Worm (Caenorhabditis elegans) whole organism, L4/young adult: ENCODE results near the gene W05B10.3.

Source experiments
- W03F9.2 ChIP-seq: fragments of 150-350 bp; optimal IDR thresholded peaks from 2 replicates; lab custom pipeline; 2014; ENCODE audit warnings: missing biosample characterization, missing genetic modification characterization
- dao-5 ChIP-seq: sonication (generic microtip); optimal IDR thresholded peaks from 2 replicates; lab custom pipeline; 2016; ENCODE audit warnings: missing genotype, missing genetic modification characterization, moderate library complexity, missing compliant biosample characterization
- him-1 ChIP-seq: sonication (generic microtip); optimal IDR thresholded peaks from 2 replicates; lab custom pipeline; 2016; ENCODE audit warnings: missing genotype, missing genetic modification reagents, missing genetic modification characterization, missing compliant biosample characterization

The W05B10.3 gene

DNA sequence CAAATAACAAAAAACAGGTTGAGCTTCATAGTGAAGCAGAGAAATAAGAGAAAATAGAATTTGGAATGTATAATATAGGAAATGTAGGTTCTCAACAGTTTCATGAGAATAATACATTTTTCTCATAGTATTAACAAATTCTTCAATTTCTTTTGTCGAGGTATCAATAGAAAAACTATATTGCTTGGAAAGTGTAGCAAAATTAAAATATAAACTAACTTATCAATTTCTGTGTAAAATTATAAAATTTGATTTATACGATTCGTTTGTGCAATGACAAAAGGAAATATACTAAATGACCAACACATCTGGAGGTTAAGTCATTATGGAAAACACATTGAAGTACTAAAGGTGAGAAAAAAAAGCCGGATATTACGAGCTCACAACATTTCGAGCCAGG lies at the start of gene W05B10.3:
TSS of gene W05B10.3 (minus strand) at position 101 of the 400 bp plus-strand sequence.
- TF ChIP-seq dao-5 (tag; lab: Kevin White, UChicago) (no peak), him-1 (tag; lab: Kevin White, UChicago) (no peak), W03F9.2 (tag; lab: Kevin White, UChicago) (no peak)

DNA sequence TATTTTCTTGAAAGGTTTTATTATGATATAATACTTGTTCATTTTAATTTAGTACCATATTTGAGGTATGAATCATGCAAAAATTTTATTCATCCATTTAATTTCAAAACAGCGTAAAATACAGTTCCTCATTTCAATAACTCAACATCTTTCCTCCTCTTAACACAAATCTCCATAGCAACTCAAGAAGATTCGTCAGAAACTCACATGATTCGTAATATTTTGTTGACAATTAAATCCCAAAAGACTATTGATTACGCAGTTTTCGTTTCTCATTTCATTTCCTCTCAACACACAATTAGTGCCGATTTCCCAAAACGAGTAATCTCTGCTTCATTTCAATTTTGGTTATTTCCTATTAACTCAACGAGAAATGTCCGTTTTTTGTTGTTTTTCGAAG lies 46.8 kb upstream of the W05B10.3 start, which contains the start of gene R11D1.2:
TSS of gene R11D1.2 (plus strand) at position 301 of the 400 bp plus-strand sequence.
- TF ChIP-seq W03F9.2 (tag; lab: Kevin White, UChicago) (no peak), dao-5 (tag; lab: Kevin White, UChicago) (no peak), him-1 (tag; lab: Kevin White, UChicago) (no peak)

DNA sequence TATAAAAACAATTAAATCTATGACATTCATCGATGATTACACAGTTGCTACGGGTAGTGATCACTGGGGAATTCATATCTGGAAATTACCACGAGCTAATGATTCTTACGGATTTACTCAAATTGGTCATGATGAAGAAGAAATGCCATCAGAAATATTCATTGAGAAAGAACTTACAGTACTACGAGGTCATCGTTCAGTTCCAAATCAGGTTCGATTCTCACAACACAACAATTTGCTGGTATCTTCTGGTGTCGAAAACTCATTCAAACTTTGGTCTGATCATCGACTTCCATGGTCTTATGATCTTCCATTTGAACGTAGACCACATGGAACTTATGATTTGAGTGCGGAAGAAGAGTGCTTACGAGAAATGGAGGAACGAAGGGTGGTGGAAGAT lies 45.0 kb upstream of the W05B10.3 start:
- TF ChIP-seq dao-5 (tag; lab: Kevin White, UChicago): no peak
- no peak for TF ChIP-seq W03F9.2 (tag; lab: Kevin White, UChicago)
- no peak for TF ChIP-seq him-1 (tag; lab: Kevin White, UChicago)

DNA sequence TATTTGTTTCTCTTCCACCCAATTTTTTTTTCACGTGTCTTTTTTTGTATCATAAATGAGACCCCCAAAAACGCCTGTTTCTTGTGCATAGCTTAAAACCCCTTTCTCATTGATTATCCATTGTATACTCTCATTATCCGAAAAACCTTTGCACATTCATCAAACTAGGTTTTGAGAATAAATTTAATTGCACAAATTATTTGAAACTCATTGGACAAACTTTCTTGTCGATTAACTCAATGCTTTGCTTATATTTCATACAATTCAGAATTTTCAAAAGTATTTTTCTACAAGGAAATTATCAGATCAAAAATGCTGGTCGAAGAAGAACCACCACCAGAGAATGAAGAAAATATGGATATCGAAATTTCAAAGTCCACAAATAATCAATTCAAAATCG lies 42.6 kb upstream of the W05B10.3 start, which contains the start of gene R11D1.1:
TSS of gene R11D1.1 (plus strand) at position 301 of the 400 bp plus-strand sequence.
- TF ChIP-seq dao-5 (tag; lab: Kevin White, UChicago) (no peak), W03F9.2 (tag; lab: Kevin White, UChicago) (no peak), him-1 (tag; lab: Kevin White, UChicago) (no peak)

DNA sequence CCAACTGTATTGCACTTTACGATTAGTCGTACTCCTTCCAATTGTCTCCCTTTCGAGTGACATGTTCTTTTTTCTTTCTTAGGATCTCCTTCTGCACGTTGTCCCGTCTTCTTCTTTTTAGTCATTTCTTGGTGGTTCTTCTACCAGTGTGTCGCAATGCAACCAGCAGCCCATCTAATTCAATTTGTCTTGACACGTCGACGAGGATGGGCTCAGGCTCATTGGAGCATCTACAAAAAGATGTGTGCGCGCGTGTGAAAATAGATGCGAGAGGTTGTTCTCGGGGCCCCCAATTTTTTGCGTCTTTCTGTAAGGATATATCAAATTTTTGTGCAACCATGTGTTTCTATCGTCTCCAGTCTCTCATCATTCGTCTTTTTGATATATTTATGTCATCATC lies 40.1 kb upstream of the W05B10.3 start:
- TF ChIP-seq dao-5 (tag; lab: Kevin White, UChicago): no peak

DNA sequence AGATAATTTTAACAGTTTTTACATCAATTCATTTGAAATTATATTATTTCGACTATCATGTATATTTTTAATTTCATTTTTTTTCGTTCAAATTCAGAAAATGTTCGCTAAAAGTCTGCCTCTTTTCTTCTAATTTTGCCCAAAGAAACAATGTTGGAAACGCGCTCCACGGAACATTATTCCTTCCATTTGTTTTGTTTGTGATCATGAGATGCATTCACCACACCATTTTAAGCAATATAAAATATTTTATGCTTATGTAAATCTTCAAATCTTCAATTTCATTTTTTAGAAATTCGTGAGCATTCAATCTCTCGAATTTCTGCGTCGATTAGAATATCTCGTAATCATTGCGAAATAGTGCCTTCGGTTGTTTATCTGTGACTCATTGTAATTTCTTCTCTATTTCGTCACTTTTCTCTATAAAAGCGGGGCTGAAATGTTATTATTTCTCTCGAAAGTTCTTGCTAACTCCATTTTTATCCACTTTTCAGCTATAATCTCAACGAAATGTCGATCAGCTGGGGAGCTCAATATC lies 35.9 kb upstream of the W05B10.3 start, which contains the start of gene istr-1:
TSS of gene istr-1 (plus strand) at position 495 of the 538 bp plus-strand sequence.
- no peak for TF ChIP-seq him-1 (tag; lab: Kevin White, UChicago)
- TF ChIP-seq W03F9.2 (tag; lab: Kevin White, UChicago): no peak
- no peak for TF ChIP-seq dao-5 (tag; lab: Kevin White, UChicago)

DNA sequence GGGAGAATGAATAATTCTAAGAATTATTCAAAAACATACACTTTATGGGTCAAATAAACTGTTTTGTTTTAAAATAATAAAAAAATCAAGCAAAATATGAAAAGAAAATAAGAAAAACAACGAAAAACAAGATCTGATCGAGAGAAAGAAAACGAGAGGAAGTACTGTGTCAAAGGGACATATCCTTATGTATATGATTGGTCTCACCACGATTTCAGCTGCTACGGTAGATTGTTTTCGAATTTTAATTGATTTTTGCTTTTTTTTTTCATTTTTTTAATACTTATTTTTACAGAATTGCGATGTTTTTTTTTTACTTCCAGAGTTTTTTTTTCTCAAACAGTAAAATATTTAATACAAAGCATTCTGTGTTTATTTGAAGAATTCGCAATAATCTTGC lies 35.3 kb upstream of the W05B10.3 start:
- TF ChIP-seq dao-5 (tag; lab: Kevin White, UChicago) (no peak), him-1 (tag; lab: Kevin White, UChicago) (no peak), W03F9.2 (tag; lab: Kevin White, UChicago) (peak; percentile 62)

DNA sequence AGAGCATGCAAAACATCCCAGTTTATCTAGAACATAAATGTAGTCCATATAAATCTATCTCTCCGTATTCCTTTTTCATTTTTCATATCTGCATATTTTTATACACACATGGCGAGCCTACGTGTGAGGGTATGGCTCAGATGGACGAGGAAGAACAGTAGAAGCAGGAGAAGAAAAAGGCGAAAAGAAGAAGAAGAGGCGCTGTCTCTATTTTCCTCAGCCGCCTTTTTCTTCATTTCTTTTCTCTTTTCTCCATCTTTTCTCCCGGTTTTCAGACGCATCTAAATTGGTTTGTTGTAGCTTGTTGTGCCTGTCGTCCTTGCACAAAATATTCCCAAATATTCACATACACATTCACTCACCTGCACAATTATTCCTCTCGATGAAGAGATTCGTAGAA lies 34.4 kb upstream of the W05B10.3 start, which contains the start of gene K10C8.4:
TSS of gene K10C8.4 (plus strand) at position 301 of the 400 bp plus-strand sequence.
- TF ChIP-seq W03F9.2 (tag; lab: Kevin White, UChicago) (no peak), dao-5 (tag; lab: Kevin White, UChicago) (no peak), him-1 (tag; lab: Kevin White, UChicago) (no peak)

DNA sequence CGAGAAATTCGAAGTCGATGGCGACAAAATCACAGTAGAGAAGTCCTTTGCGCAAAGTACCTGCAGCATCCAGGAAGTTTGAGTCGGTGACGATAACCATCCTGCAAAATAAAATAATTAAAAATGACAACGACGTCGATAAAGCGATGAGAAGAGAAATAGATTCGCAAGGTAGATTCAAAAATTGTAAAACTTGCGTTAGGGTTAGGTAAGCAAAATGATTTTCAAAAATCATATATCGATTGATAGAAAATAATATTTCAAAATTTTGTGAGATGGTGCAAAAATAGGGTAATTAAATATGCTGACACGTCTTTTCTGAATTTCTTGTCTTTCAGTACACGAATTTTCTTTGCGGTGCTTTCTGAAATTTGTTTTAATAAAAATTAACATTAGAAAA lies 33.6 kb upstream of the W05B10.3 start, which contains the start of gene parn-1:
TSS of gene parn-1 (minus strand) at position 101 of the 400 bp plus-strand sequence.
- TF ChIP-seq dao-5 (tag; lab: Kevin White, UChicago) (no peak), W03F9.2 (tag; lab: Kevin White, UChicago) (no peak), him-1 (tag; lab: Kevin White, UChicago) (no peak)

DNA sequence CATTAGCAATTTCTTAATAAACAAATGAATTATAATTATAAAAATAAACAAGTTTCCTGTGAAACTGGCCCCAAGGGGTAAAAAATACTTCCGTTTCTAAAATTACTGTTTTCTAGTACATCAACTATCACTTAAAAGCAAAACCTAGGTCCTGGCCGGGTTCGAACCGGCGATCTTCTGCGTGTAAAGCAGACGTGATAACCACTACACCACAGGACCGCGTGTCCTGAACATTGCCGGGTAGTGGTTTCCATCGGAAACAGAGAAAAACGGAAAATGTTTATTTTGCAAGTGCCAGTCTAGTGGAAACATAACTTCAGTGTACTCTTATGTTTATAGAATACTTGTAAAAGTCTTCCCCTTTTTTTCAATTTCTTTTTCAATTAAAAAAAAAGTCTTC lies 21.7 kb upstream of the W05B10.3 start:
- TF ChIP-seq W03F9.2 (tag; lab: Kevin White, UChicago): no peak
- TF ChIP-seq him-1 (tag; lab: Kevin White, UChicago): no peak
- no peak for TF ChIP-seq dao-5 (tag; lab: Kevin White, UChicago)

DNA sequence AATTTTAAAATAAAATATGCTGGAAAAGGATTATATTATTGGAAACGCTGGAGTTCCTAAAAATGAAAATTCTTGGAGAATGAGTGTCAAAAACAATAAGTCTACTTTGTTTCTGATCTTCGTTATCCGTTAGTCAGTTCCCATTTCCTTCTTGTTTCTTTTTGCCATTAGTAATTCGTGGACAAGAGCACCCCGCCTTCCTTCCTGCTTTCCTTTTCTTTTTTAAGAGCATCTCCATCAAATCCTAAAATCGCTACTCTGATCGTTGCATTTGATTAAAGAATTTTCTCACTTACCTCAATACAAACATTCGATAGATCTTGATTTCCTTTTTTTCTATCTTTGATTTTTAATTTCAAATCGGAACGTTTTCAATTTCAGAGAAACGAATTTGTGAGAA lies 18.3 kb upstream of the W05B10.3 start, which contains the start of gene frpr-15:
TSS of gene frpr-15 (plus strand) at position 301 of the 400 bp plus-strand sequence.
- no peak for TF ChIP-seq W03F9.2 (tag; lab: Kevin White, UChicago)
- TF ChIP-seq dao-5 (tag; lab: Kevin White, UChicago): no peak
- no peak for TF ChIP-seq him-1 (tag; lab: Kevin White, UChicago)

DNA sequence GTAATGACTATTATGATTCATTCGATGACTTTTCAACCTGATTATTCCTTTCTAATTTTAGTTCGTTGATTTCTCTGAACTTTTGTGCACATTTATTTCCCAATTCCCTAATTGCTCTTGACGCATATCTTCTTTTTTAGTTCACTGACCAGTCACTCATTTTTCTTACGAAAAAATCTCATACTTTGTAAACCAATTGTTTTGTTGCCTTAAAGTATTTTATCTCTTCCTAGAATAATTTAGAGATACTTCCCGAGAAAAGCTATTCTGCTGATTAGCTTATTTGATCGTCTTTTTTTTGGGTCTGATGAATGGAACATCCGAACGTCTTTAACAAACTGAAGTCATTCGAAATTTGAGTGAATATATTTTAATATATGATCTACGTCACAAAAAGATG lies 17.8 kb upstream of the W05B10.3 start:
- TF ChIP-seq him-1 (tag; lab: Kevin White, UChicago) (no peak), W03F9.2 (tag; lab: Kevin White, UChicago) (no peak), dao-5 (tag; lab: Kevin White, UChicago) (no peak)

DNA sequence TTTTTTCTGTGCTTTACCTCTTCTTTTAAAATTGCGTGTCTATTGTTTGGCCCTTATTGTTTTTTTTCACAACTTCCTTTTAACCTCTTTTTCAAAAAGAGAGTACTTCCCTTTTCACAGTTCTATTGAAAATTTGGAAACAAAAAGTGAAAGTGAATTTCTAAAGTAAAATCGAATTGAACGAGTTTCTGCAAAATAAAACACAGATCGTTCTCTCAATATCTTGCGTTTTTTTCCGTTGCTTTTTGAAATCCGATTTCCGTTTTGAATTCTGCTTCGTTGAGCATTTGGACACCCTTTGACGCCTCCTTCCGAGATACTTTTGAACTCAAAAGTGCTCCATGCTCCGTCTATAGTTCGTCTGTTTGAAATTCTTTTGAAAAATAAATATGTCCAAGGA lies 14.8 kb upstream of the W05B10.3 start:
- no peak for TF ChIP-seq W03F9.2 (tag; lab: Kevin White, UChicago)
- no peak for TF ChIP-seq him-1 (tag; lab: Kevin White, UChicago)

DNA sequence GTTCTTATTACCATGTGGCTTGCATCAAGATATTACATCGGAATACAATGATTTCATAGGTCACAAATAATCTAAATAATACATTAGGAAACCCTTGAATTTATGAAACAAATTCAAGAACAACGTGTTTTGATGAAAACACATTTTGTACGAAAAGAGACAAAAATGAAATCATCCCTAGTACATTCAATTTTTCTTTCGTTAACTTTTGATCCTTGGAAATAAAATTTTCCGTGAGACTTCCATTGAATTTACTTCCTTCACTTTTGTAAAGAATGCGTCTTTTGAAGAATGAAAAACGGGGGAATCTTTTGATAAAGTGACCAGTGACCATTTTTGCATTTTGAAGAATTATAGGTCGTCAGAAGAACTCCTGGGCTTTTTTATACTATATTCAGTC lies 12.2 kb upstream of the W05B10.3 start:
- no peak for TF ChIP-seq dao-5 (tag; lab: Kevin White, UChicago)
- no peak for TF ChIP-seq W03F9.2 (tag; lab: Kevin White, UChicago)
- no peak for TF ChIP-seq him-1 (tag; lab: Kevin White, UChicago)
